Worm (Caenorhabditis elegans) whole organism, young adult: ENCODE results near the gene M106.3.

ENCODE experiments used
- C06A6.2 ChIP-seq: fragments of 200-800 bp; sonication (Bioruptor generic); conservative IDR thresholded peaks from 2 replicates; pipeline ENCODE4 v1.3.6; 2022; ENCODE audit warnings: missing genetic modification characterization, missing compliant biosample characterization
- D2030.7 ChIP-seq: fragments of 200-800 bp; sonication (Bioruptor generic); IDR thresholded peaks from 2 replicates; pipeline ENCODE4 v1.3.6; 2022; ENCODE audit warnings: missing genetic modification reagents, missing genetic modification characterization, missing compliant biosample characterization
- F10E7.11 ChIP-seq: sonication (generic microtip); optimal IDR thresholded peaks from 2 replicates; lab custom pipeline; 2017; ENCODE audit warnings: mild to moderate bottlenecking, missing genetic modification characterization, moderate library complexity, missing compliant biosample characterization
- F33H1.4 ChIP-seq: fragments of 200-800 bp; sonication (Bioruptor generic); IDR thresholded peaks from 2 replicates; pipeline ENCODE4 v1.3.6; 2022; ENCODE audit warnings: missing genetic modification reagents, missing genetic modification characterization, missing compliant biosample characterization
- T07F8.4 ChIP-seq: sonication (generic microtip); optimal IDR thresholded peaks from 2 replicates; lab custom pipeline; 2016; ENCODE audit warnings: mild to moderate bottlenecking, missing genetic modification characterization, moderate library complexity, missing compliant biosample characterization
- Y53G8AR.9 ChIP-seq: fragments of 200-800 bp; sonication (Bioruptor generic); conservative IDR thresholded peaks from 2 replicates; pipeline ENCODE4 v1.3.6; 2022; ENCODE audit warnings: missing genetic modification reagents, missing genetic modification characterization, missing compliant biosample characterization
- Y79H2A.3 ChIP-seq: fragments of 200-800 bp; sonication (Bioruptor generic); conservative IDR thresholded peaks from 2 replicates; pipeline ENCODE4 v1.3.6; 2022; ENCODE audit warnings: missing genetic modification reagents, missing genetic modification characterization, missing compliant biosample characterization
- aptf-2 ChIP-seq: fragments of 200-800 bp; sonication (Bioruptor generic); conservative IDR thresholded peaks from 2 replicates; pipeline ENCODE4 v1.3.6; 2022; ENCODE audit warnings: missing genetic modification reagents, missing genetic modification characterization, missing compliant biosample characterization
- aptf-3 ChIP-seq: fragments of 200-800 bp; sonication (Bioruptor generic); IDR thresholded peaks from 2 replicates; pipeline ENCODE4 v1.3.6; 2022; ENCODE audit warnings: missing genetic modification characterization, missing compliant biosample characterization
- attf-6 ChIP-seq: fragments of 200-800 bp; sonication (Bioruptor generic); IDR thresholded peaks from 2 replicates; pipeline ENCODE4 v1.3.6; 2022; ENCODE audit warnings: missing genetic modification reagents, missing genetic modification characterization, missing compliant biosample characterization
- bed-2 ChIP-seq: fragments of 200-800 bp; sonication (Bioruptor generic); IDR thresholded peaks from 2 replicates; pipeline ENCODE4 v1.3.6; 2022; ENCODE audit warnings: missing genetic modification reagents, missing genetic modification characterization, missing compliant biosample characterization
- ceh-27 ChIP-seq: fragments of 200-800 bp; sonication (Bioruptor generic); optimal IDR thresholded peaks from 2 replicates; lab custom pipeline; 2018; ENCODE audit warnings: mild to moderate bottlenecking, missing genetic modification characterization, moderate library complexity, missing compliant biosample characterization
- ceh-40 ChIP-seq: fragments of 200-800 bp; sonication (Bioruptor generic); IDR thresholded peaks from 2 replicates; pipeline ENCODE4 v1.3.6; 2022; ENCODE audit warnings: missing genetic modification characterization, missing compliant biosample characterization
- ceh-79 ChIP-seq: sonication (generic microtip); optimal IDR thresholded peaks from 2 replicates; lab custom pipeline; 2017; ENCODE audit warnings: mild to moderate bottlenecking, missing genetic modification characterization, missing compliant biosample characterization
- die-1 ChIP-seq: sonication (generic microtip); optimal IDR thresholded peaks from 2 replicates; lab custom pipeline; 2016; ENCODE audit warnings: missing genotype, mild to moderate bottlenecking, missing genetic modification characterization, missing compliant biosample characterization
- efl-1 ChIP-seq: fragments of 150-350 bp; optimal IDR thresholded peaks from 2 replicates; lab custom pipeline; 2014; ENCODE audit warnings: missing biosample characterization, missing genetic modification reagents, missing genetic modification characterization
- ets-4 ChIP-seq: fragments of 200-800 bp; sonication (Bioruptor generic); optimal IDR thresholded peaks from 2 replicates; lab custom pipeline; 2018; ENCODE audit warnings: mild to moderate bottlenecking, missing genetic modification characterization, missing compliant biosample characterization
- him-1 ChIP-seq: sonication (generic microtip); optimal IDR thresholded peaks from 2 replicates; lab custom pipeline; 2016; ENCODE audit warnings: missing genotype, missing genetic modification reagents, missing genetic modification characterization, missing compliant biosample characterization
- hlh-12 ChIP-seq: sonication (generic microtip); optimal IDR thresholded peaks from 2 replicates; lab custom pipeline; 2016; ENCODE audit warnings: missing genetic modification characterization, missing compliant biosample characterization
- lag-1 ChIP-seq: fragments of 200-800 bp; sonication (Bioruptor generic); IDR thresholded peaks from 2 replicates; pipeline ENCODE4 v1.3.6; 2022; ENCODE audit warnings: missing genetic modification reagents, missing genetic modification characterization, missing compliant biosample characterization
- lin-26 ChIP-seq: fragments of 200-800 bp; sonication (Bioruptor generic); IDR thresholded peaks from 2 replicates; pipeline ENCODE4 v1.3.6; 2022; ENCODE audit warnings: missing genetic modification reagents, missing genetic modification characterization, missing compliant biosample characterization
- mxl-1 ChIP-seq: sonication (generic microtip); optimal IDR thresholded peaks from 2 replicates; lab custom pipeline; 2016; ENCODE audit warnings: missing genetic modification characterization, missing compliant biosample characterization
- nfyb-1 ChIP-seq: fragments of 200-800 bp; sonication (Bioruptor generic); IDR thresholded peaks from 2 replicates; pipeline ENCODE4 v1.3.6; 2022; ENCODE audit warnings: missing genetic modification reagents, missing genetic modification characterization, missing compliant biosample characterization
- nhr-179 ChIP-seq: sonication (generic microtip); optimal IDR thresholded peaks from 2 replicates; lab custom pipeline; 2016; ENCODE audit warnings: mild to moderate bottlenecking, missing genetic modification characterization, missing compliant biosample characterization
- nhr-90 ChIP-seq: sonication (generic microtip); optimal IDR thresholded peaks from 2 replicates; lab custom pipeline; 2016; ENCODE audit warnings: missing genotype, mild to moderate bottlenecking, missing genetic modification characterization, missing compliant biosample characterization
- snpc-1.1 ChIP-seq: sonication (generic microtip); optimal IDR thresholded peaks from 2 replicates; lab custom pipeline; 2017; ENCODE audit warnings: missing genetic modification characterization, mild to moderate bottlenecking, missing compliant biosample characterization, antibody characterized with exemption, moderate library complexity, missing genotype, missing genetic modification reagents; ENCODE audit not compliant: insufficient read depth
- sptf-2 ChIP-seq: fragments of 200-800 bp; sonication (Bioruptor generic); optimal IDR thresholded peaks from 2 replicates; lab custom pipeline; 2018; ENCODE audit warnings: mild to moderate bottlenecking, missing genetic modification characterization, missing compliant biosample characterization
- tbx-9 ChIP-seq: sonication (generic microtip); optimal IDR thresholded peaks from 2 replicates; lab custom pipeline; 2016; ENCODE audit warnings: borderline replicate concordance, missing genetic modification characterization, inconsistent platforms, missing compliant biosample characterization
- tlf-1 ChIP-seq: fragments of 200-800 bp; sonication (Bioruptor generic); optimal IDR thresholded peaks from 2 replicates; lab custom pipeline; 2018; ENCODE audit warnings: mild to moderate bottlenecking, missing genetic modification characterization, missing compliant biosample characterization
- unc-62 ChIP-seq: fragments of 150-350 bp; optimal IDR thresholded peaks from 2 replicates; lab custom pipeline; 2014; ENCODE audit warnings: missing biosample characterization, missing genetic modification reagents, missing genetic modification characterization
- zfh-2 ChIP-seq: fragments of 200-800 bp; sonication (Bioruptor generic); conservative IDR thresholded peaks from 2 replicates; pipeline ENCODE4 v1.3.6; 2022; ENCODE audit warnings: missing genetic modification reagents, missing genetic modification characterization, missing compliant biosample characterization
- ztf-25 ChIP-seq: fragments of 200-800 bp; sonication (Bioruptor generic); IDR thresholded peaks from 2 replicates; pipeline ENCODE4 v1.3.6; 2022; ENCODE audit warnings: missing genetic modification reagents, missing genetic modification characterization, missing compliant biosample characterization
- ztf-6 ChIP-seq: fragments of 200-800 bp; sonication (Bioruptor generic); IDR thresholded peaks from 2 replicates; pipeline ENCODE4 v1.3.6; 2022; ENCODE audit warnings: missing genetic modification reagents, missing genetic modification characterization, missing compliant biosample characterization

The M106.3 gene

DNA sequence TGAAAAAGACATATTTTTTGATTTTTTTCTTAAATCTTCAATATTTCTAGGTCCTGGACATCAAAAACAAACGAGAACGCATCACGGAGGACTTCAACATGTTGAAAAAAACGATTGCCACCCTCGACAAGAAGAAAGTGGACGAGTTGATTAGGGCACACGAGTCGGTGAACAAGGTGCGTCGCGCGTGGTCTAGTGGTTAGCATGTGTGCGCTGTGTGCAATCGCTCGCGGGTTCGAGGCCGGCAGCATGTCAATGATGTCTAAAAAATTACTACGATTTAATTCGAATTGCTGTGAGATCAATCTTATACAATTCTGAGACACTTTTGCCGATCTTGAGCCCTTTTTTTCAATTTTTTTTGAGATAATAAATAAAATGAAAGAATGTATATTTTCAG, 20.6 kb downstream of the M106.3 start (continued):
- TF ChIP-seq unc-62 (GFP tag; lab: Kevin White, UChicago) (no peak), T07F8.4 (peak; percentile 75), mxl-1 (tag; lab: Kevin White, UChicago) (peak; percentile 82), die-1 (tag; lab: Kevin White, UChicago) (peak; percentile 94), D2030.7 (GFP tag; lab: Robert Waterston, UW) (peak; percentile 43), him-1 (tag; lab: Kevin White, UChicago) (peak; percentile 91), zfh-2 (GFP tag; lab: Robert Waterston, UW) (peak; percentile 64), F10E7.11 (tag; lab: Kevin White, UChicago) (no peak), Y79H2A.3 (GFP tag; lab: Robert Waterston, UW) (0 out of 2 replicates have a peak, but pooled peaks have one; percentile 29), efl-1 (GFP tag; lab: Kevin White, UChicago) (peak; percentile 30), tlf-1 (peak; percentile 59)

DNA sequence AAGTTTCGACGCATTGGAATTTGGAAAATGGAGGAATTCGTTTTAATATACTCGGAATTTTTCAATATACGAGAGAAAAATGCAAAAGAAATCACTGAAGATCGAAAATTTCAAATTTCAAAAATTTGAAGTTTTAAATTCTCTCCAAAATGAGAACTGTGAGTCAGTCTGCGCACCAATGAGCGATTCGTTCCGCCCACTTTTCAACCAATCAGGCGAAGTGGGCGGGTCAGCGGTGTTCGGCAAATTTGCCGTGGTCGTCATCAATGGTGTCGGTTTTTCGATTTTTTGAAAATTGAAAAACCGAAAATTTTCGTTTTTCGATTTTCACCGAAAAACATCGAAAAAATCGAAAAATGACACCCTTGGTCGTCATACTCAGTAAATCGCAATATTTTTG, 22.2 kb downstream of the M106.3 start:
- TF ChIP-seq nfyb-1 (peak; percentile 30; the same call in 1 of the 2 replicates), C06A6.2 (GFP tag; lab: Robert Waterston, UW) (no peak), F33H1.4 (GFP tag; lab: Robert Waterston, UW) (no peak)

DNA sequence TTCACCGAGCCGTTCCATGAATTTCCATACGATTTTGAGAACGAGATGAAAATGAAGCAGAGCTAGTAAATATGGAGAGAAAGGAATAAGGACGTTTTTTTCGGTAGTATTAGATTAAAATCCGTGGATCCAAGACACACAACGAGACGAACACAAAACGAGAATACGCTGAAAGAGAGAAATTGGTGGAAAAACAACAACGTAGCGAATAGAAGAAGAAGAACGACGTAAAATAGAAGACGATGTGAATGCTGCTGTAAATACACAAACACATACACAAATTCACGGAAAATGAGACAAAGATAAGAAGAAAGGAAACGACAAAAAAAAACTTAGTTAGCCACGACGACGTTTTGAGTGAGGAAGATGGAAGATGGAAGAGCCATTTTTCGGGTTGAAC, 26.0 kb downstream of the M106.3 start:
- no peak for TF ChIP-seq attf-6
- no peak for TF ChIP-seq ztf-6

DNA sequence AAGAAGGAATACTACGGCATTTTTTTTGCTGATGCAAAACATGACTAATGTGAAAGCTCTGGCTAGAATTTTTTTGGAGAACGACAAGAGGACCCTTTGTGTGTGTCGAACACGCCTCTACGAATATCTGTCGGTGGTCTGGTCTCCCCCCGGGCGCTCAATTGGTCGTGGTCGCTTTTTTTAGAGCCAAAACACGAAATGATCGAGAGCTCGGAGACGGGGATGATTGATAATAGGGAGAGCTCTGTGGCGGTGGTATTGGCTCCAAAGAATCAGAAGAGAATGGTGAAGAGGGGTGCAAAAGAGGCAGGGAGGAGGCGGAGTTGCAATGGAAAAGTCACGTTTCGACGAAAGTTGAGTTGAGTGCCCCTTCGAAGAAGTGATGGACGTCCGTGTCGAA, 31.1 kb downstream of the M106.3 start:
- TF ChIP-seq Y53G8AR.9 (GFP tag; lab: Robert Waterston, UW), result no peak
- peak; percentile 54 for TF ChIP-seq zfh-2 (GFP tag; lab: Robert Waterston, UW)
- TF ChIP-seq, all 124 proteins: peak for 1

DNA sequence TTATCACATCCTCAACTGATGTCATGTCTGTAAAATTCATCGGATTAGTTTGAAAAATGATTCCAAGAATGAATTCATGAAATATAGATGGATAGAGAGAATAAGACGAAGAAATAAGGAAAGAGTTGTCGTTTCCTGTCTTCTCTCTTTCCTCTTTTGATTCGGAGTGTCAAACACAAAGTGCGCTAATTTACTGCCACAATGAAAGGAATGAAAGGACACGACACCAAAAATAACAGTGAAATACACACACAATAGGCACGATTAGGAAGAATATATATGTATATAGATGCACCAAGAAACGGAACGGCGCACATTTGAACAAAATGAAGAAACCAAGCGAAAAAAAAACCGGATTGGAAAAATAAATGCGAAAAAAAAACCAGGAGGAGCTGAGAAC, 31.6 kb downstream of the M106.3 start, which contains the start of gene VM106R.1:
VM106R.1 (minus strand) TSS at position 101 of the 400 bp plus-strand sequence.
- TF ChIP-seq ztf-25 (GFP tag; lab: Robert Waterston, UW) (no peak), nhr-179 (tag; lab: Kevin White, UChicago) (no peak), F10E7.11 (tag; lab: Kevin White, UChicago) (no peak), ceh-79 (no peak), ets-4 (GFP tag; lab: Kevin White, UChicago) (no peak), sptf-2 (GFP tag; lab: Kevin White, UChicago) (no peak), ceh-27 (GFP tag; lab: Kevin White, UChicago) (no peak), hlh-12 (tag; lab: Kevin White, UChicago) (no peak), tlf-1 (no peak), nhr-90 (tag; lab: Kevin White, UChicago) (no peak), aptf-3 (GFP tag; lab: Robert Waterston, UW) (no peak), lag-1 (GFP tag; lab: Robert Waterston, UW) (no peak), lin-26 (GFP tag; lab: Robert Waterston, UW) (no peak), Y53G8AR.9 (GFP tag; lab: Robert Waterston, UW) (no peak), ceh-40 (GFP tag; lab: Robert Waterston, UW) (no peak), tbx-9 (no peak), bed-2 (GFP tag; lab: Robert Waterston, UW) (no peak), aptf-2 (no peak), snpc-1.1 (no peak)
